Worm (Caenorhabditis elegans): ENCODE data around the gene lfi-1.

- TF ChIP-seq blmp-1 (tag; optimal IDR thresholded peaks at IDR 0.05) (no peak), M03D4.4 (tag; optimal IDR thresholded peaks at IDR 0.05) (no peak), nhr-12 (tag; optimal IDR thresholded peaks at IDR 0.05) (no peak), lsy-2 (tag; optimal IDR thresholded peaks at IDR 0.05) (no peak), bed-3 (GFP tag; optimal IDR thresholded peaks at IDR 0.05) (no peak)
These were observed 37.6 kb upstream of the lfi-1 start for ce11 chrX:4938990-4939389.

Measured in whole organism, mixed stage, embryonic.